Fruit fly (Drosophila melanogaster): ENCODE measurements around the gene CG33635.

Gene CG33635

DNA sequence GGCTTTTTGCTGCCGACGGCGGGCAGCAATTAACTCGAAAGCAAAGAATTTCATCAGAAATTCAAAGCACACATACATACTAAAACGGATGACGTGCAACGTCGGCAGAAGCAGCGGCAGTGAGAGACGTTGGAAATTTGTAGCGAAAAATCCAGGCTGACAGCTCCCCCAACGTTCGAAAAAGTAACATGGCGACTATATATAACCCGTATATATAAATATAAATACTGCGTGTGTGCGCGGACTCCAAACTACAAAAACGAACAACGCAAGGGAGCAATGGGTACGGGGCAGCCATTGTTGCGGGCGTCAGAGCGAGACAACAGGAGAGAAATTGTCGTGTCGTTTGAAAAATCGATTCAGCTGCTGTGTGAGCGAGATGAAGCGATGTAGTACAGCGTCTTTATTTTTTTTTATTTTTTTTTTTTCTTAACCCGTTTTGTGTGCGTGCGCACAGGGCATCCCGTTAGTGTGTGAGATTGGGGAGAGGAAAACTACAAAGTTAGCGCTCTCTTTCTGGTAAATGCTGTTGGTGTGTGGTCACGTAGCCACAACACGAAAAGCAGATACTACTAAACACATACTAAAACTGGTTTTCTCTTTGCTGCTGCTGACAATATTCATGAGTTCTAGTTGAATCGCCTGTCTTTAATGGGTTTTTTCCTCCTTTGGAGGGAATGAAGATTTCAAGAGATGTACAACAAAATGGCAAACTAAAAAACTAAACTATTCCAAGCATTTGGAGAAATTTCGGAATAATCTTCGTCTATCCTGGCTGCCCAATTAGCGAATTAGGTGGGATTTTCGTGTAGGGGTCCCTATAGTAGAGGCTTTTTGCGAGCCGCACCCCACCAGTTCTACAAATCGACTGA lies 2.4 kb upstream of the CG33635 start (continued):
- TF ChIP-seq bowl (GFP tag; IDR thresholded peaks at IDR 0.05) (no peak), Bteb2 (GFP tag; optimal IDR thresholded peaks at IDR 0.05) (no peak), CG14860 (GFP tag; IDR thresholded peaks at IDR 0.05; ENCODE audit: partially characterized antibody) (no peak), pb (GFP tag; optimal IDR thresholded peaks at IDR 0.05) (no peak), al (GFP tag; IDR thresholded peaks at IDR 0.05) (no peak), CG10366 (GFP tag; IDR thresholded peaks at IDR 0.05) (no peak), stc (GFP tag; IDR thresholded peaks at IDR 0.05) (no peak), Nf-YC (tag; optimal IDR thresholded peaks at IDR 0.05) (peak; percentile 82), CG7987 (GFP tag; optimal IDR thresholded peaks at IDR 0.05) (peak; percentile 10), ase (GFP tag; IDR thresholded peaks at IDR 0.05) (no peak), CG2129 (GFP tag; IDR thresholded peaks at IDR 0.05; ENCODE audit: partially characterized antibody) (no peak), Dp (GFP tag; optimal IDR thresholded peaks at IDR 0.05) (no peak), CG18011 (GFP tag; optimal IDR thresholded peaks at IDR 0.05) (no peak), klu (GFP tag; IDR thresholded peaks at IDR 0.05) (no peak), pum (GFP tag; optimal IDR thresholded peaks at IDR 0.05) (no peak), ewg (GFP tag; optimal IDR thresholded peaks at IDR 0.05) (peak; percentile 96), Dref (GFP tag; IDR thresholded peaks at IDR 0.05) (no peak), CG7839 (tag; optimal IDR thresholded peaks at IDR 0.05) (peak; percentile 12), NC2α (GFP tag; optimal IDR thresholded peaks at IDR 0.05) (no peak), CG1529 (GFP tag; optimal IDR thresholded peaks at IDR 0.05) (no peak), Abd-B (GFP tag; optimal IDR thresholded peaks at IDR 0.05) (peak; percentile 25), ERR (GFP tag; optimal IDR thresholded peaks at IDR 0.05) (peak; percentile 22), bcd (GFP tag; optimal IDR thresholded peaks at IDR 0.05) (peak; percentile 22), sr (GFP tag; IDR thresholded peaks at IDR 0.05) (no peak), sna (GFP tag; IDR thresholded peaks at IDR 0.05; ENCODE audit: partially characterized antibody) (no peak), CG13123 (GFP tag; optimal IDR thresholded peaks at IDR 0.05) (no peak), crp (GFP tag; optimal IDR thresholded peaks at IDR 0.05) (peak in 1 of 2 experiments; percentile 3), PHDP (tag; optimal IDR thresholded peaks at IDR 0.05) (no peak), chinmo (GFP tag; IDR thresholded peaks at IDR 0.05; ENCODE audit: partially characterized antibody) (no peak), Gug (GFP tag; IDR thresholded peaks at IDR 0.05) (no peak), jing (GFP tag; optimal IDR thresholded peaks at IDR 0.05) (no peak), grau (tag; optimal IDR thresholded peaks at IDR 0.05) (no peak), scrt (GFP tag; optimal IDR thresholded peaks at IDR 0.05) (peak; percentile 62), Dip3 (GFP tag; optimal IDR thresholded peaks at IDR 0.05) (peak; percentile 30), HmgZ (tag; optimal IDR thresholded peaks at IDR 0.05) (peak; percentile 78), Kr (GFP tag; optimal IDR thresholded peaks at IDR 0.05) (peak; percentile 99), kay (GFP tag; optimal IDR thresholded peaks at IDR 0.05) (no peak), vfl (GFP tag; optimal IDR thresholded peaks at IDR 0.05) (peak; percentile 58), CG10462 (GFP tag; optimal IDR thresholded peaks at IDR 0.05) (no peak), CG10274 (GFP tag; optimal IDR thresholded peaks at IDR 0.05) (no peak), ci (GFP tag; IDR thresholded peaks at IDR 0.05) (no peak), Optix (GFP tag; IDR thresholded peaks at IDR 0.05) (no peak), chif (GFP tag; optimal IDR thresholded peaks at IDR 0.05) (no peak), Ada2b (GFP tag; IDR thresholded peaks at IDR 0.05) (no peak), nerfin-2 (GFP tag; IDR thresholded peaks at IDR 0.05; ENCODE audit: partially characterized antibody) (no peak), grn (GFP tag; optimal IDR thresholded peaks at IDR 0.05) (no peak), zfh2 (GFP tag; optimal IDR thresholded peaks at IDR 0.05) (no peak), Sox102F (GFP tag; optimal IDR thresholded peaks at IDR 0.05) (no peak)
